Worm (Caenorhabditis elegans) whole organism, L4/young adult: ENCODE data around the gene hpo-26.

Experiments
- W03F9.2 ChIP-seq: fragments of 150-350 bp; optimal IDR thresholded peaks from 2 replicates; lab custom pipeline; 2014; ENCODE audit warnings: missing biosample characterization, missing genetic modification characterization
- dao-5 ChIP-seq: sonication (generic microtip); optimal IDR thresholded peaks from 2 replicates; lab custom pipeline; 2016; ENCODE audit warnings: missing genotype, missing genetic modification characterization, moderate library complexity, missing compliant biosample characterization
- him-1 ChIP-seq: sonication (generic microtip); optimal IDR thresholded peaks from 2 replicates; lab custom pipeline; 2016; ENCODE audit warnings: missing genotype, missing genetic modification reagents, missing genetic modification characterization, missing compliant biosample characterization

ce11 chrV:6510622-6511021, 22.2 kb downstream of the hpo-26 start:
- TF ChIP-seq him-1, result no peak
- no peak for TF ChIP-seq dao-5 (tag; lab: Kevin White, UChicago)
- no peak for TF ChIP-seq W03F9.2 (tag; lab: Kevin White, UChicago)
